Fruit fly (Drosophila melanogaster) whole organism, embryonic: ENCODE measurements around the gene Doc1.

ENCODE experiments used
- CG2120 ChIP-seq: fragments of 200-800 bp; sonication (Bioruptor generic); optimal IDR thresholded peaks from 3 replicates; lab custom pipeline; 2016; ENCODE audit warnings: missing biosample characterization, missing genetic modification characterization
- CG6765 ChIP-seq: fragments of 200-800 bp; sonication (Bioruptor generic); optimal IDR thresholded peaks from 3 replicates; lab custom pipeline; 2017; ENCODE audit warnings: missing biosample characterization, mild to moderate bottlenecking, missing genetic modification characterization
- Ssrp ChIP-seq: fragments of 200-800 bp; sonication (Bioruptor generic); optimal IDR thresholded peaks from 2 replicates; lab custom pipeline; 2018; ENCODE audit warnings: missing biosample characterization, mild to moderate bottlenecking, missing genetic modification characterization, moderate library complexity
- ara ChIP-seq: fragments of 200-800 bp; sonication (Bioruptor generic); IDR thresholded peaks from 2 replicates; pipeline ENCODE4 v1.3.6; 2022; ENCODE audit warnings: missing biosample characterization, missing genetic modification characterization
- grau ChIP-seq: fragments of 200-800 bp; optimal IDR thresholded peaks from 3 replicates; lab custom pipeline; 2019; ENCODE audit warnings: missing biosample characterization, mild to moderate bottlenecking, missing genetic modification characterization, moderate library complexity
- hb ChIP-seq: fragments of 200-800 bp; sonication (Bioruptor generic); IDR thresholded peaks from 3 replicates; pipeline ENCODE4 v1.3.6; 2022; ENCODE audit warnings: missing biosample characterization, missing genetic modification characterization; ENCODE audit not compliant: partially characterized antibody
- lmd ChIP-seq: fragments of 200-800 bp; sonication (Bioruptor generic); IDR thresholded peaks from 2 replicates; pipeline ENCODE4 v1.3.6; 2022; ENCODE audit warnings: missing biosample characterization, missing genetic modification characterization
- slbo ChIP-seq: fragments of 200-800 bp; sonication (Bioruptor generic); IDR thresholded peaks from 2 replicates; pipeline ENCODE4 v1.3.6; 2022; ENCODE audit warnings: missing biosample characterization, missing genetic modification characterization
- vvl ChIP-seq: fragments of 200-800 bp; sonication (Bioruptor generic); IDR thresholded peaks from 2 replicates; pipeline ENCODE4 v1.3.6; 2022; ENCODE audit warnings: missing biosample characterization, missing genetic modification characterization

DNA sequence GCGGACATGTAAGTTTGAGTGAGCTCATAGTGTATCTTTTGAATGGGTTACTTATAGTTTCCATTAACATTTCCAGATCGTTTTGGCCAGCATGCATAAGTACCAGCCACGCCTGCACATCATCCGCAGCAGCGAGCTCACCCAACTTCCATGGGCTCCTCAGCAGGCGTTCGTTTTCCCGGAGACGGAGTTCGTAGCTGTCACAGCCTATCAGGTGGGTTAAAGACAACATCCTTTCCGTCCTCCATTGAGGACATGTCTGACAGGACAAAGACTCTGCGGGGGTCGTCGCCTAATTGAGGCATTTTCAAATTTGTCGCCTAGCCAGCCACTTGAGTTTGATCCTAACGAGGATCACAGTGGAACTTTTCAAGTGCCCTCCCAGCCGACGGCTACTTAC lies 2.5 kb downstream of the Doc1 start:
- no peak for TF ChIP-seq slbo (GFP tag; lab: Robert Waterston, UW)
- no peak for TF ChIP-seq vvl
- TF ChIP-seq Ssrp (tag; lab: Kevin White, UChicago): no peak
- TF ChIP-seq hb (GFP tag; lab: Robert Waterston, UW): no peak
- TF ChIP-seq CG2120 (GFP tag; lab: Kevin White, UChicago): no peak
- TF ChIP-seq ara: no peak
- TF ChIP-seq grau: no peak
- no peak for TF ChIP-seq lmd (GFP tag; lab: Robert Waterston, UW)
- no peak for TF ChIP-seq CG6765 (GFP tag; lab: Kevin White, UChicago)
